Worm (Caenorhabditis elegans) whole organism, L3 larva: ENCODE measurements around the gene F17E9.5.
A peak's percentile ranks its signal among the peaks of the same experiment; 100 is the strongest.

Source experiments
- ZK546.5 ChIP-seq: sonication (generic microtip); optimal IDR thresholded peaks from 2 replicates; lab custom pipeline; 2017; ENCODE audit warnings: missing biosample characterization, missing genetic modification characterization
- aly-2 ChIP-seq: fragments of 150-350 bp; optimal IDR thresholded peaks from 2 replicates; lab custom pipeline; 2014; ENCODE audit warnings: missing biosample characterization, missing genetic modification characterization
- ama-1 ChIP-seq: fragments of 150-350 bp; optimal IDR thresholded peaks from 2 replicates; lab custom pipeline; 2018
- ceh-16 ChIP-seq: sonication (generic microtip); optimal IDR thresholded peaks from 2 replicates; lab custom pipeline; 2017; ENCODE audit warnings: missing biosample characterization, missing genetic modification characterization
- ceh-82 ChIP-seq: fragments of 150-350 bp; optimal IDR thresholded peaks from 2 replicates; lab custom pipeline; 2014; ENCODE audit warnings: missing biosample characterization, missing genetic modification characterization
- ceh-9 ChIP-seq: sonication (generic microtip); optimal IDR thresholded peaks from 2 replicates; lab custom pipeline; 2018; ENCODE audit warnings: missing biosample characterization, missing genetic modification characterization
- egl-27 ChIP-seq: sonication (generic microtip); optimal IDR thresholded peaks from 4 replicates; lab custom pipeline; 2017; ENCODE audit warnings: missing biosample characterization, missing genetic modification reagents, missing genetic modification characterization
- elt-1 ChIP-seq: fragments of 150-350 bp; optimal IDR thresholded peaks from 2 replicates; lab custom pipeline; 2014; ENCODE audit warnings: missing biosample characterization, missing genetic modification characterization
- eor-1 ChIP-seq, 2 experiments: fragments of 150-350 bp; optimal IDR thresholded peaks; 2 replicates each; lab custom pipeline; 2014 to 2018; ENCODE audit warnings: missing biosample characterization in 2 of 2, missing genetic modification characterization in 2 of 2
- fkh-10 ChIP-seq: sonication (generic microtip); optimal IDR thresholded peaks from 2 replicates; lab custom pipeline; 2017; ENCODE audit warnings: missing biosample characterization, missing genetic modification reagents, missing genetic modification characterization
- fkh-2 ChIP-seq: fragments of 150-350 bp; optimal IDR thresholded peaks from 2 replicates; lab custom pipeline; 2014; ENCODE audit warnings: missing biosample characterization, missing genetic modification reagents, missing genetic modification characterization
- hmg-11 ChIP-seq: sonication (generic microtip); optimal IDR thresholded peaks from 2 replicates; lab custom pipeline; 2016; ENCODE audit warnings: missing genetic modification characterization, missing compliant biosample characterization
- lin-15B ChIP-seq: fragments of 150-350 bp; optimal IDR thresholded peaks from 2 replicates; lab custom pipeline; 2014; ENCODE audit warnings: missing biosample characterization, missing genetic modification characterization
- lsy-12 ChIP-seq: sonication (generic microtip); optimal IDR thresholded peaks from 2 replicates; lab custom pipeline; 2016; ENCODE audit warnings: mild to moderate bottlenecking, missing genetic modification characterization, missing compliant biosample characterization
- mml-1 ChIP-seq: fragments of 150-350 bp; sonication (generic microtip); optimal IDR thresholded peaks from 3 replicates; lab custom pipeline; 2014; ENCODE audit warnings: missing biosample characterization, missing genetic modification characterization
- nfya-1 ChIP-seq: sonication (generic microtip); optimal IDR thresholded peaks from 2 replicates; lab custom pipeline; 2017; ENCODE audit warnings: missing genetic modification characterization, mild to moderate bottlenecking, missing compliant biosample characterization, antibody characterized with exemption, moderate library complexity; ENCODE audit not compliant: insufficient read depth
- nhr-11 ChIP-seq: fragments of 150-350 bp; optimal IDR thresholded peaks from 2 replicates; lab custom pipeline; 2014; ENCODE audit warnings: missing biosample characterization, missing genetic modification characterization
- nhr-12 ChIP-seq: fragments of 150-350 bp; optimal IDR thresholded peaks from 2 replicates; lab custom pipeline; 2014; ENCODE audit warnings: missing biosample characterization, missing genetic modification characterization
- nhr-23 ChIP-seq: fragments of 150-350 bp; optimal IDR thresholded peaks from 2 replicates; lab custom pipeline; 2014; ENCODE audit warnings: missing biosample characterization, missing genetic modification reagents, missing genetic modification characterization
- nhr-25 ChIP-seq: sonication (generic microtip); optimal IDR thresholded peaks from 2 replicates; lab custom pipeline; 2017; ENCODE audit warnings: missing biosample characterization, missing genetic modification characterization
- nhr-43 ChIP-seq: sonication (generic microtip); optimal IDR thresholded peaks from 2 replicates; lab custom pipeline; 2016; ENCODE audit warnings: mild to moderate bottlenecking, missing genetic modification characterization, missing compliant biosample characterization; ENCODE audit not compliant: poor library complexity, severe bottlenecking
- nhr-77 ChIP-seq: fragments of 150-350 bp; optimal IDR thresholded peaks from 2 replicates; lab custom pipeline; 2014; ENCODE audit warnings: missing biosample characterization, missing genetic modification characterization
- pha-4 ChIP-seq: fragments of 150-350 bp; optimal IDR thresholded peaks from 2 replicates; lab custom pipeline; 2014; ENCODE audit warnings: missing biosample characterization, missing genetic modification reagents, missing genetic modification characterization
- pqm-1 ChIP-seq: fragments of 150-350 bp; optimal IDR thresholded peaks from 2 replicates; lab custom pipeline; 2017; ENCODE audit warnings: missing biosample characterization, missing genetic modification characterization, inconsistent platforms
- sea-2 ChIP-seq: fragments of 150-350 bp; sonication (generic microtip); optimal IDR thresholded peaks from 4 replicates; lab custom pipeline; 2014; ENCODE audit warnings: missing biosample characterization, missing genetic modification reagents, missing genetic modification characterization
- skn-1 ChIP-seq: fragments of 150-350 bp; optimal IDR thresholded peaks from 2 replicates; lab custom pipeline; 2014; ENCODE audit warnings: missing biosample characterization, missing genetic modification characterization
- snpc-4 ChIP-seq: fragments of 150-350 bp; optimal IDR thresholded peaks from 2 replicates; lab custom pipeline; 2014; ENCODE audit warnings: missing biosample characterization, missing genetic modification characterization
- zag-1 ChIP-seq: fragments of 150-350 bp; optimal IDR thresholded peaks from 2 replicates; lab custom pipeline; 2014; ENCODE audit warnings: missing biosample characterization, missing genetic modification characterization
- ztf-11 ChIP-seq: fragments of 150-350 bp; optimal IDR thresholded peaks from 2 replicates; lab custom pipeline; 2014; ENCODE audit warnings: missing biosample characterization, missing genetic modification characterization

F17E9.5 gene

ce11 chrIV:8325667-8326066 lies 20.0 kb upstream of the F17E9.5 start, which contains the start of gene F35H10.3:
Gene F35H10.3, plus strand, starts transcription at chrIV:8325967.
- TF ChIP-seq pqm-1 (tag; lab: Kevin White, UChicago): no peak
- TF ChIP-seq hmg-11 (tag; lab: Kevin White, UChicago): no peak
- TF ChIP-seq, all 47 proteins: peak for 0

- no peak for TF ChIP-seq egl-27 (tag; lab: Kevin White, UChicago)
- no peak for TF ChIP-seq elt-1 (tag; lab: Kevin White, UChicago)
- TF ChIP-seq nhr-23 (tag; lab: Kevin White, UChicago): no peak
- TF ChIP-seq lsy-12: no peak
- TF ChIP-seq, all 47 proteins: peak for 0
Observed at ce11 chrIV:8328913-8329312, 16.7 kb upstream of the F17E9.5 start, which contains the start of gene F35H10.2. Gene F35H10.2, plus strand, starts transcription at chrIV:8329213.

DNA sequence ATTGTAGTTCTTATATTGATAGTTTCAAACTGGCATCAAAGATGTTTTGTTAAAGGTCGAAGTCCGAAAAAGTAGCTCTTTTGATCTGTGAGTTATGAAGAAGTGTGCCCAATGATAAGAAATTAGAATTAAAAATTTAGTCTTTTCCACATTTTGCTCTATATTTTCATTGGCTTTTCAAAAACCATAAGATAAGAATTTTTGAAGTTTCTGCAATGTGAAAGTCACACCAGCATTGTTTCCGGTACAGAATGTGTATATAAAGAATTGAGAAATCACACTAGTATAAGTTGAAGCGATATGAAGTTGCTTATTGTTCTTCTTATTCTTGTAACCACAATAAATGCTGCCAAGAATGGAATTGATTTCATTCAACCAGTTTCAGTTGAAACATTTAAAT lies 13.1 kb upstream of the F17E9.5 start, which contains the start of gene lys-10:
lys-10 (plus strand) TSS at position 301 of the 400 bp plus-strand sequence.
- TF ChIP-seq eor-1 (tag; optimal IDR thresholded peaks at IDR 0.05; lab: Kevin White, UChicago) (no peak), fkh-10 (GFP tag; lab: Kevin White, UChicago) (no peak), snpc-4 (tag; lab: Kevin White, UChicago) (no peak), ceh-9 (tag; lab: Kevin White, UChicago) (no peak)
- TF ChIP-seq, all 47 proteins: peak for 0

- TF ChIP-seq ZK546.5 (tag; lab: Kevin White, UChicago) (no peak), ama-1 (no peak), lsy-12 (no peak), nfya-1 (tag; lab: Kevin White, UChicago) (no peak), snpc-4 (tag; lab: Kevin White, UChicago) (no peak)
Observed at ce11 chrIV:8333034-8333433, 12.6 kb upstream of the F17E9.5 start.

- TF ChIP-seq sea-2 (GFP tag; lab: Kevin White, UChicago) (no peak), elt-1 (tag; lab: Kevin White, UChicago) (no peak), fkh-2 (tag; lab: Kevin White, UChicago) (no peak)
- TF ChIP-seq, all 47 proteins: peak for 0
Observed at ce11 chrIV:8333554-8333953, 12.1 kb upstream of the F17E9.5 start.

DNA sequence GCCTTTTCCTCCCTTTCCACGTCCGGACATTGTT lies 11.8 kb upstream of the F17E9.5 start, which contains the start of gene his-31:
his-31 (minus strand) TSS at position 30 of the 34 bp plus-strand sequence.
- TF ChIP-seq ZK546.5 (tag; lab: Kevin White, UChicago) (no peak), aly-2 (tag; lab: Kevin White, UChicago) (no peak), nhr-12 (no peak), mml-1 (tag; lab: Kevin White, UChicago) (no peak), nhr-23 (tag; lab: Kevin White, UChicago) (no peak), sea-2 (GFP tag; lab: Kevin White, UChicago) (no peak), zag-1 (no peak), skn-1 (tag; lab: Kevin White, UChicago) (no peak), ama-1 (no peak), ceh-16 (tag; lab: Kevin White, UChicago) (no peak), snpc-4 (tag; lab: Kevin White, UChicago) (no peak), ceh-82 (tag; lab: Kevin White, UChicago) (no peak), ztf-11 (no peak), eor-1 (tag; optimal IDR thresholded peaks at IDR 0.05; lab: Kevin White, UChicago) (no peak), nhr-43 (no peak), nhr-11 (tag; lab: Kevin White, UChicago) (no peak), nhr-77 (tag; lab: Kevin White, UChicago) (no peak)

- TF ChIP-seq pha-4 (tag; lab: Kevin White, UChicago) (peak; percentile 42), nfya-1 (tag; lab: Kevin White, UChicago) (no peak), nhr-43 (peak; percentile 26), lin-15B (tag; lab: Kevin White, UChicago) (peak; percentile 15), nhr-25 (tag; lab: Kevin White, UChicago) (peak; percentile 94), nhr-23 (tag; lab: Kevin White, UChicago) (peak; percentile 88), hmg-11 (tag; lab: Kevin White, UChicago) (no peak), lsy-12 (peak; percentile 43), elt-1 (tag; lab: Kevin White, UChicago) (peak; percentile 48)
Observed at ce11 chrIV:8333988-8334863, 11.4 kb upstream of the F17E9.5 start, which contains the start of gene his-32. Gene his-32, plus strand, starts transcription at chrIV:8334305.
